Fruit fly (Drosophila melanogaster): ENCODE measurements around the gene CG12236.

CG12236 gene

dm6 chrX:5892512-5892911, 15.4 kb upstream of the CG12236 start:
- TF ChIP-seq ham (GFP tag; IDR thresholded peaks at IDR 0.05) (no peak), Mrtf (GFP tag; IDR thresholded peaks at IDR 0.05) (no peak), Scr (GFP tag; IDR thresholded peaks at IDR 0.05; ENCODE audit: partially characterized antibody) (no peak), CG18619 (GFP tag; optimal IDR thresholded peaks at IDR 0.05) (no peak), CG34224 (GFP tag; IDR thresholded peaks at IDR 0.05; ENCODE audit: partially characterized antibody) (no peak), Ets65A (GFP tag) (peak; percentile 50), ac (GFP tag; optimal IDR thresholded peaks at IDR 0.05) (no peak), nom (GFP tag; optimal IDR thresholded peaks at IDR 0.05) (peak; percentile 67), cad (GFP tag; optimal IDR thresholded peaks at IDR 0.05) (no peak), CG14441 (GFP tag; IDR thresholded peaks at IDR 0.05) (peak; percentile 26; the same call in 1 of the 2 replicates), ab (GFP tag; optimal IDR thresholded peaks at IDR 0.05) (no peak), so (GFP tag; IDR thresholded peaks at IDR 0.05) (no peak)

- peak in 1 of 2 experiments; percentile 29 for TF ChIP-seq Pdp1 (GFP tag; optimal IDR thresholded peaks at IDR 0.05)
- peak; percentile 57 for TF ChIP-seq mirr (GFP tag; optimal IDR thresholded peaks at IDR 0.05)
- TF ChIP-seq exex (tag; optimal IDR thresholded peaks at IDR 0.05): peak; percentile 97
- TF ChIP-seq CG9876 (GFP tag; optimal IDR thresholded peaks at IDR 0.05): no peak
- TF ChIP-seq bab2 (GFP tag; optimal IDR thresholded peaks at IDR 0.05): no peak
- no peak for TF ChIP-seq ara (GFP tag; IDR thresholded peaks at IDR 0.05)
- TF ChIP-seq Nf-YC (tag; optimal IDR thresholded peaks at IDR 0.05): peak; percentile 16
- TF ChIP-seq B-H2 (GFP tag; optimal IDR thresholded peaks at IDR 0.05): no peak
- TF ChIP-seq CG4404 (GFP tag; IDR thresholded peaks at IDR 0.05): no peak
- TF ChIP-seq CG13123 (GFP tag; optimal IDR thresholded peaks at IDR 0.05): no peak
- TF ChIP-seq tgo (GFP tag; IDR thresholded peaks at IDR 0.05): no peak
- TF ChIP-seq CG5245 (GFP tag; optimal IDR thresholded peaks at IDR 0.05): no peak
- no peak for TF ChIP-seq en (GFP tag; optimal IDR thresholded peaks at IDR 0.05)
- TF ChIP-seq Hey (tag; optimal IDR thresholded peaks at IDR 0.05): peak; percentile 29
- peak; percentile 46 for TF ChIP-seq sens (GFP tag)
- no peak for TF ChIP-seq HmgD (GFP tag; optimal IDR thresholded peaks at IDR 0.05)
- no peak for TF ChIP-seq slp2 (GFP tag; optimal IDR thresholded peaks at IDR 0.05)
- no peak for TF ChIP-seq tll (GFP tag; optimal IDR thresholded peaks at IDR 0.05)
- TF ChIP-seq abd-A (tag; optimal IDR thresholded peaks at IDR 0.05): peak; percentile 16
- no peak for TF ChIP-seq Eip74EF (GFP tag; optimal IDR thresholded peaks at IDR 0.05)
- TF ChIP-seq CG9932 (GFP tag; IDR thresholded peaks at IDR 0.05): no peak
- TF ChIP-seq CG15601 (tag; optimal IDR thresholded peaks at IDR 0.05): no peak
- peak; percentile 56 for TF ChIP-seq sqz (GFP tag; optimal IDR thresholded peaks at IDR 0.05)
- TF ChIP-seq CG34376 (GFP tag; optimal IDR thresholded peaks at IDR 0.05): peak; percentile 68
- TF ChIP-seq BEAF-32 (GFP tag; optimal IDR thresholded peaks at IDR 0.05): no peak
- TF ChIP-seq CG17361 (GFP tag; IDR thresholded peaks at IDR 0.05): peak; percentile 33; the same call in 1 of the 3 replicates
- TF ChIP-seq psq (GFP tag; optimal IDR thresholded peaks at IDR 0.05): no peak
- TF ChIP-seq CG10274 (GFP tag; optimal IDR thresholded peaks at IDR 0.05): no peak
- TF ChIP-seq Stat92E (GFP tag; optimal IDR thresholded peaks at IDR 0.05): no peak
- peak; percentile 26 for TF ChIP-seq CG8388 (GFP tag; optimal IDR thresholded peaks at IDR 0.05)
- TF ChIP-seq sug (tag; optimal IDR thresholded peaks at IDR 0.05): peak; percentile 76
- no peak for TF ChIP-seq esg (GFP tag; conservative IDR thresholded peaks at IDR 0.05)
- TF ChIP-seq al (GFP tag; IDR thresholded peaks at IDR 0.05): no peak
- TF ChIP-seq CG3726 (GFP tag; IDR thresholded peaks at IDR 0.05): no peak
- TF ChIP-seq CG12744 (GFP tag; optimal IDR thresholded peaks at IDR 0.05): no peak
- TF ChIP-seq grn (GFP tag; optimal IDR thresholded peaks at IDR 0.05): peak; percentile 31
- no peak for TF ChIP-seq Jarid2 (GFP tag; optimal IDR thresholded peaks at IDR 0.05)
- no peak for TF ChIP-seq CG2889 (GFP tag; IDR thresholded peaks at IDR 0.05)
- no peak for TF ChIP-seq CG6791 (GFP tag; IDR thresholded peaks at IDR 0.05; ENCODE audit: partially characterized antibody)
Observed at dm6 chrX:5893165-5893564, 14.8 kb upstream of the CG12236 start.

Measured in whole organism, embryonic.